Worm (Caenorhabditis elegans) whole organism, L3 larva: ENCODE results near the gene dyf-19.
A peak's percentile ranks its signal among the peaks of the same experiment; 100 is the strongest.

Experiments used
- R02D3.7 ChIP-seq: fragments of 150-350 bp; optimal IDR thresholded peaks from 2 replicates; lab custom pipeline; 2014; ENCODE audit warnings: missing biosample characterization, missing genetic modification characterization
- ZK546.5 ChIP-seq: sonication (generic microtip); optimal IDR thresholded peaks from 2 replicates; lab custom pipeline; 2017; ENCODE audit warnings: missing biosample characterization, missing genetic modification characterization
- aly-2 ChIP-seq: fragments of 150-350 bp; optimal IDR thresholded peaks from 2 replicates; lab custom pipeline; 2014; ENCODE audit warnings: missing biosample characterization, missing genetic modification characterization
- ama-1 ChIP-seq: fragments of 150-350 bp; optimal IDR thresholded peaks from 2 replicates; lab custom pipeline; 2018
- ceh-16 ChIP-seq: sonication (generic microtip); optimal IDR thresholded peaks from 2 replicates; lab custom pipeline; 2017; ENCODE audit warnings: missing biosample characterization, missing genetic modification characterization
- ceh-28 ChIP-seq: fragments of 150-350 bp; optimal IDR thresholded peaks from 2 replicates; lab custom pipeline; 2014; ENCODE audit warnings: missing biosample characterization, missing genetic modification reagents, missing genetic modification characterization
- ceh-82 ChIP-seq: fragments of 150-350 bp; optimal IDR thresholded peaks from 2 replicates; lab custom pipeline; 2014; ENCODE audit warnings: missing biosample characterization, missing genetic modification characterization
- daf-12 ChIP-seq: fragments of 150-350 bp; optimal IDR thresholded peaks from 2 replicates; lab custom pipeline; 2014; ENCODE audit warnings: missing biosample characterization, missing genetic modification reagents, missing genetic modification characterization
- egl-27 ChIP-seq: sonication (generic microtip); optimal IDR thresholded peaks from 4 replicates; lab custom pipeline; 2017; ENCODE audit warnings: missing biosample characterization, missing genetic modification reagents, missing genetic modification characterization
- elt-1 ChIP-seq: fragments of 150-350 bp; optimal IDR thresholded peaks from 2 replicates; lab custom pipeline; 2014; ENCODE audit warnings: missing biosample characterization, missing genetic modification characterization
- elt-2 ChIP-seq: sonication (generic microtip); optimal IDR thresholded peaks from 2 replicates; lab custom pipeline; 2016; ENCODE audit warnings: missing genetic modification reagents, mild to moderate bottlenecking, missing genetic modification characterization, missing compliant biosample characterization
- eor-1 ChIP-seq, 2 experiments: fragments of 150-350 bp; optimal IDR thresholded peaks; 2 replicates each; lab custom pipeline; 2014 to 2018; ENCODE audit warnings: missing biosample characterization in 2 of 2, missing genetic modification characterization in 2 of 2
- fkh-10 ChIP-seq: sonication (generic microtip); optimal IDR thresholded peaks from 2 replicates; lab custom pipeline; 2017; ENCODE audit warnings: missing biosample characterization, missing genetic modification reagents, missing genetic modification characterization
- fkh-2 ChIP-seq: fragments of 150-350 bp; optimal IDR thresholded peaks from 2 replicates; lab custom pipeline; 2014; ENCODE audit warnings: missing biosample characterization, missing genetic modification reagents, missing genetic modification characterization
- hmg-11 ChIP-seq: sonication (generic microtip); optimal IDR thresholded peaks from 2 replicates; lab custom pipeline; 2016; ENCODE audit warnings: missing genetic modification characterization, missing compliant biosample characterization
- jun-1 ChIP-seq: fragments of 150-350 bp; optimal IDR thresholded peaks from 2 replicates; lab custom pipeline; 2014; ENCODE audit warnings: missing biosample characterization, missing genetic modification reagents, missing genetic modification characterization
- lsy-12 ChIP-seq: sonication (generic microtip); optimal IDR thresholded peaks from 2 replicates; lab custom pipeline; 2016; ENCODE audit warnings: mild to moderate bottlenecking, missing genetic modification characterization, missing compliant biosample characterization
- mdl-1 ChIP-seq: fragments of 150-350 bp; optimal IDR thresholded peaks from 2 replicates; lab custom pipeline; 2014; ENCODE audit warnings: missing biosample characterization, missing genetic modification characterization
- nfya-1 ChIP-seq: sonication (generic microtip); optimal IDR thresholded peaks from 2 replicates; lab custom pipeline; 2017; ENCODE audit warnings: missing genetic modification characterization, mild to moderate bottlenecking, missing compliant biosample characterization, antibody characterized with exemption, moderate library complexity; ENCODE audit not compliant: insufficient read depth
- nhr-11 ChIP-seq: fragments of 150-350 bp; optimal IDR thresholded peaks from 2 replicates; lab custom pipeline; 2014; ENCODE audit warnings: missing biosample characterization, missing genetic modification characterization
- nhr-23 ChIP-seq: fragments of 150-350 bp; optimal IDR thresholded peaks from 2 replicates; lab custom pipeline; 2014; ENCODE audit warnings: missing biosample characterization, missing genetic modification reagents, missing genetic modification characterization
- nhr-237 ChIP-seq: fragments of 150-350 bp; optimal IDR thresholded peaks from 2 replicates; lab custom pipeline; 2014; ENCODE audit warnings: missing biosample characterization, missing genetic modification characterization
- nhr-25 ChIP-seq: sonication (generic microtip); optimal IDR thresholded peaks from 2 replicates; lab custom pipeline; 2017; ENCODE audit warnings: missing biosample characterization, missing genetic modification characterization
- nhr-28 ChIP-seq: fragments of 150-350 bp; optimal IDR thresholded peaks from 2 replicates; lab custom pipeline; 2014; ENCODE audit warnings: missing biosample characterization, missing genetic modification characterization
- nhr-43 ChIP-seq: sonication (generic microtip); optimal IDR thresholded peaks from 2 replicates; lab custom pipeline; 2016; ENCODE audit warnings: mild to moderate bottlenecking, missing genetic modification characterization, missing compliant biosample characterization; ENCODE audit not compliant: poor library complexity, severe bottlenecking
- nhr-67 ChIP-seq: fragments of 150-350 bp; optimal IDR thresholded peaks from 2 replicates; lab custom pipeline; 2014; ENCODE audit warnings: missing biosample characterization, missing genetic modification characterization
- skn-1 ChIP-seq: fragments of 150-350 bp; optimal IDR thresholded peaks from 2 replicates; lab custom pipeline; 2014; ENCODE audit warnings: missing biosample characterization, missing genetic modification characterization
- tbx-2 ChIP-seq: sonication (generic microtip); optimal IDR thresholded peaks from 2 replicates; lab custom pipeline; 2016; ENCODE audit warnings: mild to moderate bottlenecking, missing genetic modification characterization, missing compliant biosample characterization
- unc-39 ChIP-seq: sonication (generic microtip); optimal IDR thresholded peaks from 4 replicates; lab custom pipeline; 2017; ENCODE audit warnings: missing biosample characterization, missing genetic modification characterization
- unc-62 ChIP-seq: fragments of 150-350 bp; sonication (generic microtip); optimal IDR thresholded peaks from 4 replicates; lab custom pipeline; 2014; ENCODE audit warnings: missing biosample characterization, missing genetic modification reagents, missing genetic modification characterization
- zag-1 ChIP-seq: fragments of 150-350 bp; optimal IDR thresholded peaks from 2 replicates; lab custom pipeline; 2014; ENCODE audit warnings: missing biosample characterization, missing genetic modification characterization
- ztf-11 ChIP-seq: fragments of 150-350 bp; optimal IDR thresholded peaks from 2 replicates; lab custom pipeline; 2014; ENCODE audit warnings: missing biosample characterization, missing genetic modification characterization
- ztf-4 ChIP-seq: fragments of 150-350 bp; optimal IDR thresholded peaks from 2 replicates; lab custom pipeline; 2014; ENCODE audit warnings: missing biosample characterization, missing genetic modification characterization

dyf-19 gene

ce11 chrV:19666308-19666707 is 41.5 kb downstream of the dyf-19 start:
- peak; percentile 71 for TF ChIP-seq nhr-25
- no peak for TF ChIP-seq daf-12 (tag; lab: Kevin White, UChicago)

ce11 chrV:19667716-19668115 is 42.9 kb downstream of the dyf-19 start:
- TF ChIP-seq jun-1 (tag; lab: Kevin White, UChicago): no peak
- no peak for TF ChIP-seq nhr-11 (tag; lab: Kevin White, UChicago)

ce11 chrV:19668213-19668612 is 43.4 kb downstream of the dyf-19 start:
- TF ChIP-seq ama-1 (lab: Kevin White, UChicago): no peak
- no peak for TF ChIP-seq nhr-23 (tag; lab: Kevin White, UChicago)
- no peak for TF ChIP-seq fkh-10 (GFP tag; lab: Kevin White, UChicago)
- no peak for TF ChIP-seq lsy-12 (tag; lab: Kevin White, UChicago)
- TF ChIP-seq ceh-82 (tag; lab: Kevin White, UChicago): no peak
- TF ChIP-seq tbx-2 (tag; lab: Kevin White, UChicago): no peak
- TF ChIP-seq unc-39 (tag; lab: Kevin White, UChicago): no peak
- TF ChIP-seq ceh-16 (tag; lab: Kevin White, UChicago): no peak
- no peak for TF ChIP-seq hmg-11
- TF ChIP-seq nfya-1: no peak
- TF ChIP-seq ztf-4 (tag; lab: Kevin White, UChicago): no peak
- TF ChIP-seq aly-2 (tag; lab: Kevin White, UChicago): no peak

- TF ChIP-seq skn-1 (tag; lab: Kevin White, UChicago) (no peak), mdl-1 (no peak), nhr-43 (tag; lab: Kevin White, UChicago) (no peak), nhr-28 (no peak), nhr-25 (no peak), ama-1 (lab: Kevin White, UChicago) (no peak), elt-2 (tag; lab: Kevin White, UChicago) (no peak), fkh-2 (tag; lab: Kevin White, UChicago) (no peak), egl-27 (tag; lab: Kevin White, UChicago) (no peak), nhr-67 (tag; lab: Kevin White, UChicago) (no peak)
- TF ChIP-seq, all 47 proteins: peak for 0
Measured at ce11 chrV:19669959-19670358, 45.1 kb downstream of the dyf-19 start, which contains the start of gene Y43F8C.11. Gene Y43F8C.11, plus strand, starts transcription at chrV:19670259.

- TF ChIP-seq ztf-4 (tag; lab: Kevin White, UChicago) (no peak), ceh-28 (tag; lab: Kevin White, UChicago) (no peak), ceh-16 (tag; lab: Kevin White, UChicago) (no peak), daf-12 (tag; lab: Kevin White, UChicago) (no peak), nfya-1 (no peak), fkh-10 (GFP tag; lab: Kevin White, UChicago) (no peak), ztf-11 (tag; lab: Kevin White, UChicago) (no peak), zag-1 (tag; lab: Kevin White, UChicago) (no peak), ZK546.5 (no peak)
- TF ChIP-seq, all 47 proteins: peak for 0
Measured at ce11 chrV:19670866-19671265, 46.0 kb downstream of the dyf-19 start.

ce11 chrV:19671816-19672215 is 47.0 kb downstream of the dyf-19 start:
- TF ChIP-seq mdl-1 (no peak), nfya-1 (no peak), R02D3.7 (tag; lab: Kevin White, UChicago) (no peak), daf-12 (tag; lab: Kevin White, UChicago) (no peak), ceh-82 (tag; lab: Kevin White, UChicago) (no peak), ZK546.5 (no peak), elt-1 (no peak), eor-1 (tag; optimal IDR thresholded peaks at IDR 0.05; lab: Kevin White, UChicago) (no peak), nhr-237 (no peak), nhr-67 (tag; lab: Kevin White, UChicago) (no peak), unc-62 (GFP tag; lab: Kevin White, UChicago) (no peak), ztf-4 (tag; lab: Kevin White, UChicago) (no peak), skn-1 (tag; lab: Kevin White, UChicago) (no peak), nhr-23 (tag; lab: Kevin White, UChicago) (no peak), nhr-11 (tag; lab: Kevin White, UChicago) (no peak), ama-1 (lab: Kevin White, UChicago) (no peak), ceh-16 (tag; lab: Kevin White, UChicago) (no peak)
